Worm (Caenorhabditis elegans): Measurements from ENCODE around the gene C49F5.8.

Gene C49F5.8

DNA sequence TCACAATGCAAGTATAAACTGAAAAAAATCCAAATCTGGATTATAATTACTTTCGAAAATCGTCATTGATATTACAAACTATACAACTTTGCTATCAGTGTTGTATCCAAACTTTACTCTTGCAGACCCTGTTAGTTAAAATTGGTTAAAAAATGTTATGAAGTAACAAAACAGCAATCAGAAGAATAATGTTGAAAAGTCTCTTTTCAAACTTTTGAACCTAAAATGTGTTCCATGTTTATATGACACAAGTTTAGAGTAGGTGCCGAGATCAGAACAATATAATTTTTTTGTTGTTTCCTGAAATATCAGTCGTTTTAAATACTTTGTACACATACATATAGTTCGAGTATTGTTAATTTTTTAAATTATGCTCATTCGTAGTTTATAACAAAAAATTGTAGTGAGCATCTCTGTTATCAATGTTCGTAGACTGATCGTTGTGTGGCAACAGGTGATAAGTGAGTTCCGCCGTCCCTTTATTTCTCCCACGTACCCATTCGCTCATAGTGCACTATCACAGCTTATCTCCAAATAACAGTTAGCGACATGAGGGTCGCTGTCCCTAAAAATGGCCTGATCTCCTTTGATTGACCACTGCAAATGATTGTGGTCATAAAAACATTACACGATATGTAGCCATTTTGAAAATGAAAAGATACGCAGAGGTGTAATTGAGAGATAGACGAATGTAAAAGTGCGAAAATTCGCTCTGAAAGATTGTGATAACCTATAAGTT is 2.3 kb downstream of the C49F5.8 start (continued):
- TF ChIP-seq unc-130 (GFP tag; optimal IDR thresholded peaks at IDR 0.05) (no peak), duxl-1 (tag; optimal IDR thresholded peaks at IDR 0.05; ENCODE audit: poor library complexity) (no peak), lin-13 (GFP tag; optimal IDR thresholded peaks at IDR 0.05) (no peak), pha-4 (GFP tag; IDR thresholded peaks at IDR 0.05) (0 out of 2 replicates have a peak, but pooled peaks have one; percentile 9), pha-4 (tag; optimal IDR thresholded peaks at IDR 0.05) (no peak), daf-8 (GFP tag; IDR thresholded peaks at IDR 0.05) (no peak), ztf-11 (tag; optimal IDR thresholded peaks at IDR 0.05) (no peak), lin-1 (GFP tag; IDR thresholded peaks at IDR 0.05) (0 out of 2 replicates have a peak, but pooled peaks have one; percentile 39), daf-12 (tag; optimal IDR thresholded peaks at IDR 0.05) (no peak), tag-97 (GFP tag; IDR thresholded peaks at IDR 0.05) (no peak), F49E8.2 (tag; optimal IDR thresholded peaks at IDR 0.05; ENCODE audit: borderline replicate concordance) (no peak), nhr-102 (tag; optimal IDR thresholded peaks at IDR 0.05) (peak; percentile 63), rbr-2 (tag; optimal IDR thresholded peaks at IDR 0.05) (no peak), spr-1 (tag; optimal IDR thresholded peaks at IDR 0.05) (no peak), lin-15B (tag; optimal IDR thresholded peaks at IDR 0.05) (no peak), F44E2.7 (GFP tag; IDR thresholded peaks at IDR 0.05) (no peak), ceh-62 (tag; optimal IDR thresholded peaks at IDR 0.05) (no peak), mxl-3 (GFP tag; optimal IDR thresholded peaks at IDR 0.05) (peak; percentile 39), pqm-1 (tag; optimal IDR thresholded peaks at IDR 0.05) (peak; percentile 33), D1046.2 (GFP tag; IDR thresholded peaks at IDR 0.05) (no peak), F26F4.8 (GFP tag; conservative IDR thresholded peaks at IDR 0.05) (no peak), set-16 (GFP tag; IDR thresholded peaks at IDR 0.05) (no peak), nhr-10 (tag; optimal IDR thresholded peaks at IDR 0.05) (no peak), php-3 (GFP tag; IDR thresholded peaks at IDR 0.05) (peak; percentile 91), nhr-41 (GFP tag; IDR thresholded peaks at IDR 0.05) (peak; percentile 75; the same call in 1 of the 2 replicates), nhr-11 (tag; optimal IDR thresholded peaks at IDR 0.05) (no peak), madf-9 (GFP tag; conservative IDR thresholded peaks at IDR 0.05) (0 out of 2 replicates have a peak, but pooled peaks have one; percentile 4), zfp-3 (GFP tag; conservative IDR thresholded peaks at IDR 0.05) (no peak), attf-4 (tag; optimal IDR thresholded peaks at IDR 0.05) (no peak), zag-1 (tag; optimal IDR thresholded peaks at IDR 0.05) (no peak), lin-38 (GFP tag; IDR thresholded peaks at IDR 0.05) (no peak), egl-43 (GFP tag; IDR thresholded peaks at IDR 0.05) (no peak), nhr-28 (tag; optimal IDR thresholded peaks at IDR 0.05) (peak; percentile 96), lir-3 (tag; optimal IDR thresholded peaks at IDR 0.05) (no peak), arid-1 (GFP tag; conservative IDR thresholded peaks at IDR 0.05) (no peak), lin-29 (GFP tag; IDR thresholded peaks at IDR 0.05) (no peak), sdz-12 (GFP tag; optimal IDR thresholded peaks at IDR 0.05) (no peak), F10B5.3 (tag; optimal IDR thresholded peaks at IDR 0.05) (no peak), zip-11 (GFP tag; IDR thresholded peaks at IDR 0.05) (no peak), ama-1 (optimal IDR thresholded peaks at IDR 0.05) (no peak), fkh-10 (GFP tag; optimal IDR thresholded peaks at IDR 0.05) (no peak), Y48G9A.11 (GFP tag; IDR thresholded peaks at IDR 0.05) (no peak), Y105C5A.15 (GFP tag; IDR thresholded peaks at IDR 0.05) (no peak), lin-39 (tag; optimal IDR thresholded peaks at IDR 0.05) (no peak), Y5F2A.4 (GFP tag; optimal IDR thresholded peaks at IDR 0.05) (no peak), mxl-2 (GFP tag; conservative IDR thresholded peaks at IDR 0.05) (no peak), ZK546.5 (tag; optimal IDR thresholded peaks at IDR 0.05) (no peak), zfp-2 (tag; optimal IDR thresholded peaks at IDR 0.05) (no peak), dmd-6 (GFP tag; IDR thresholded peaks at IDR 0.05) (peak; percentile 81), gei-8 (GFP tag; optimal IDR thresholded peaks at IDR 0.05) (no peak), R02D3.7 (tag; optimal IDR thresholded peaks at IDR 0.05) (no peak)

All from whole organism, L4 larva.